Worm (Caenorhabditis elegans) whole organism, L4 larva: ENCODE measurements around the gene nhr-260.

Experiments
- ceh-32 ChIP-seq: sonication (generic microtip); optimal IDR thresholded peaks from 2 replicates; lab custom pipeline; 2016; ENCODE audit warnings: mild to moderate bottlenecking, missing genetic modification characterization, missing compliant biosample characterization; ENCODE audit not compliant: poor library complexity
- lsy-2 ChIP-seq, 2 experiments: fragments of 150-350 bp in 1 of 2; sonication (generic microtip) in 1 of 2; optimal IDR thresholded peaks; 2 replicates each; lab custom pipeline; 2014 to 2017; ENCODE audit warnings: missing biosample characterization in 2 of 2, missing genetic modification characterization in 2 of 2
- nhr-48 ChIP-seq: sonication (generic microtip); optimal IDR thresholded peaks from 2 replicates; lab custom pipeline; 2016; ENCODE audit warnings: mild to moderate bottlenecking, missing genetic modification characterization, missing compliant biosample characterization
- nhr-77 ChIP-seq: fragments of 150-350 bp; optimal IDR thresholded peaks from 2 replicates; lab custom pipeline; 2014; ENCODE audit warnings: missing biosample characterization, missing genetic modification characterization
- php-3 ChIP-seq: fragments of 200-800 bp; sonication (Bioruptor generic); IDR thresholded peaks from 2 replicates; pipeline ENCODE4 v1.3.6; 2022; ENCODE audit warnings: missing genetic modification reagents, missing genetic modification characterization, missing compliant biosample characterization

- TF ChIP-seq lsy-2 (tag; optimal IDR thresholded peaks at IDR 0.05; lab: Kevin White, UChicago), result no peak
- TF ChIP-seq nhr-77 (tag; lab: Kevin White, UChicago), result no peak
- TF ChIP-seq nhr-48 (tag; lab: Kevin White, UChicago), result no peak
- TF ChIP-seq php-3, result no peak
- no peak for TF ChIP-seq ceh-32 (tag; lab: Kevin White, UChicago)
These were observed 17.0 kb downstream of the nhr-260 start, which contains the start of gene spig-7 for ce11 chrV:1494469-1494868.
